Fruit fly (Drosophila melanogaster): ENCODE measurements around the gene CG14285.

CG14285 gene

dm6 chr3R:18985114-18985785, 39.6 kb upstream of the CG14285 start (continued):
- TF ChIP-seq PHDP (tag; optimal IDR thresholded peaks at IDR 0.05) (peak; percentile 56), CG4328 (GFP tag; optimal IDR thresholded peaks at IDR 0.05) (no peak), CG8944 (GFP tag; optimal IDR thresholded peaks at IDR 0.05) (no peak), salm (tag; optimal IDR thresholded peaks at IDR 0.05) (no peak), CG14710 (tag; optimal IDR thresholded peaks at IDR 0.05) (no peak), CG14014 (GFP tag; IDR thresholded peaks at IDR 0.05) (no peak), CG2129 (GFP tag; IDR thresholded peaks at IDR 0.05; ENCODE audit: partially characterized antibody) (no peak), ewg (GFP tag; optimal IDR thresholded peaks at IDR 0.05) (no peak), CG4360 (GFP tag; IDR thresholded peaks at IDR 0.05) (no peak), gce (GFP tag; IDR thresholded peaks at IDR 0.05) (no peak), Lim3 (GFP tag; IDR thresholded peaks at IDR 0.05) (no peak), ab (GFP tag; optimal IDR thresholded peaks at IDR 0.05) (no peak), jumu (GFP tag; optimal IDR thresholded peaks at IDR 0.05) (no peak), CG10565 (GFP tag; optimal IDR thresholded peaks at IDR 0.05) (no peak), CG13287 (GFP tag; IDR thresholded peaks at IDR 0.05; ENCODE audit: partially characterized antibody) (no peak), HLHmδ (GFP tag; optimal IDR thresholded peaks at IDR 0.05) (no peak), CG15011 (GFP tag; optimal IDR thresholded peaks at IDR 0.05) (peak; percentile 22), CG5953 (GFP tag; IDR thresholded peaks at IDR 0.05) (no peak), CG9876 (GFP tag; optimal IDR thresholded peaks at IDR 0.05) (no peak), CG9817 (tag; optimal IDR thresholded peaks at IDR 0.05) (peak; percentile 26), eve (GFP tag; optimal IDR thresholded peaks at IDR 0.05) (no peak), CG4617 (GFP tag; optimal IDR thresholded peaks at IDR 0.05; ENCODE audit: borderline replicate concordance) (no peak), nau (GFP tag; optimal IDR thresholded peaks at IDR 0.05) (no peak), CG11085 (GFP tag; IDR thresholded peaks at IDR 0.05) (no peak; the same call in 1 of the 2 replicates), br (optimal IDR thresholded peaks at IDR 0.05) (no peak), Drgx (GFP tag; IDR thresholded peaks at IDR 0.05) (peak; percentile 42; the same call in 1 of the 2 replicates), ac (GFP tag; optimal IDR thresholded peaks at IDR 0.05) (no peak), CG2875 (GFP tag; optimal IDR thresholded peaks at IDR 0.05) (no peak), CG6689 (GFP tag; IDR thresholded peaks at IDR 0.05) (0 out of 2 replicates have a peak, but pooled peaks have one; percentile 7), ara (GFP tag; IDR thresholded peaks at IDR 0.05) (no peak), CG12769 (tag; optimal IDR thresholded peaks at IDR 0.05) (no peak), maf-S (GFP tag; optimal IDR thresholded peaks at IDR 0.05) (no peak), abd-A (tag; optimal IDR thresholded peaks at IDR 0.05) (no peak), az2 (GFP tag; optimal IDR thresholded peaks at IDR 0.05) (no peak), ftz-f1 (GFP tag; optimal IDR thresholded peaks at IDR 0.05) (no peak), Pdp1 (GFP tag; optimal IDR thresholded peaks at IDR 0.05) (no peak), CG10431 (GFP tag; optimal IDR thresholded peaks at IDR 0.05) (no peak), cg (GFP tag; optimal IDR thresholded peaks at IDR 0.05) (peak; percentile 6), Kr (GFP tag; optimal IDR thresholded peaks at IDR 0.05) (no peak), CG10274 (GFP tag; optimal IDR thresholded peaks at IDR 0.05) (no peak), CG18262 (tag; optimal IDR thresholded peaks at IDR 0.05) (peak; percentile 2), Dip2 (GFP tag; IDR thresholded peaks at IDR 0.05) (no peak), sr (GFP tag; IDR thresholded peaks at IDR 0.05) (no peak), zfh1 (GFP tag; IDR thresholded peaks at IDR 0.05) (no peak), CG8359 (GFP tag; optimal IDR thresholded peaks at IDR 0.05; ENCODE audit: borderline replicate concordance) (no peak), CG11504 (tag; optimal IDR thresholded peaks at IDR 0.05) (peak; percentile 62), al (GFP tag; IDR thresholded peaks at IDR 0.05) (peak; percentile 69), crp (GFP tag; optimal IDR thresholded peaks at IDR 0.05) (no peak), Meics (GFP tag; optimal IDR thresholded peaks at IDR 0.05) (peak; percentile 76), CG7556 (GFP tag; optimal IDR thresholded peaks at IDR 0.05) (peak; percentile 68)

Measured in whole organism, embryonic.